Worm (Caenorhabditis elegans): Measurements from ENCODE around the gene F53F1.2.

F53F1.2 gene

ce11 chrV:13388961-13389360 lies 17.7 kb upstream of the F53F1.2 start:
- TF ChIP-seq ref-1 (GFP tag; conservative IDR thresholded peaks at IDR 0.05), result no peak
- TF ChIP-seq med-1 (GFP tag; optimal IDR thresholded peaks at IDR 0.05; ENCODE audit: insufficient read depth), result no peak
- TF ChIP-seq ztf-29 (GFP tag; IDR thresholded peaks at IDR 0.05), result no peak
- TF ChIP-seq ztf-23 (GFP tag; IDR thresholded peaks at IDR 0.05), result no peak
- TF ChIP-seq tab-1 (GFP tag; IDR thresholded peaks at IDR 0.05), result no peak
- no peak for TF ChIP-seq klf-2 (GFP tag; conservative IDR thresholded peaks at IDR 0.05)
- no peak for TF ChIP-seq cog-1 (tag; optimal IDR thresholded peaks at IDR 0.05)

ce11 chrV:13389454-13389853 lies 17.2 kb upstream of the F53F1.2 start:
- TF ChIP-seq T22C8.4 (GFP tag; IDR thresholded peaks at IDR 0.05) (no peak), flt-1 (GFP tag; IDR thresholded peaks at IDR 0.05) (no peak), ref-1 (GFP tag; conservative IDR thresholded peaks at IDR 0.05) (no peak), klf-2 (GFP tag; conservative IDR thresholded peaks at IDR 0.05) (no peak), cog-1 (tag; optimal IDR thresholded peaks at IDR 0.05) (no peak), med-1 (GFP tag; optimal IDR thresholded peaks at IDR 0.05; ENCODE audit: insufficient read depth) (no peak), ztf-23 (GFP tag; IDR thresholded peaks at IDR 0.05) (no peak), tab-1 (GFP tag; IDR thresholded peaks at IDR 0.05) (no peak), ztf-29 (GFP tag; IDR thresholded peaks at IDR 0.05) (no peak)

- TF ChIP-seq flt-1 (GFP tag; IDR thresholded peaks at IDR 0.05) (0 out of 2 replicates have a peak, but pooled peaks have one; percentile 25), klf-2 (GFP tag; conservative IDR thresholded peaks at IDR 0.05) (no peak)
Measured at ce11 chrV:13390936-13391335, 15.7 kb upstream of the F53F1.2 start.

ce11 chrV:13391378-13392258 lies 15.0 kb upstream of the F53F1.2 start, which contains the start of gene somi-1:
Gene somi-1, minus strand, starts transcription at chrV:13391395.
- TF ChIP-seq klf-2 (GFP tag; conservative IDR thresholded peaks at IDR 0.05) (no peak), ztf-23 (GFP tag; IDR thresholded peaks at IDR 0.05) (peak; percentile 15; the same call in 1 of the 2 replicates)

- TF ChIP-seq klf-2 (GFP tag; conservative IDR thresholded peaks at IDR 0.05), result no peak
- no peak for TF ChIP-seq T22C8.4 (GFP tag; IDR thresholded peaks at IDR 0.05)
- peak; percentile 34; the same call in 1 of the 2 replicates for TF ChIP-seq flt-1 (GFP tag; IDR thresholded peaks at IDR 0.05)
Measured at ce11 chrV:13393333-13393803, 13.2 kb upstream of the F53F1.2 start.

ce11 chrV:13394968-13395367 lies 11.6 kb upstream of the F53F1.2 start:
- TF ChIP-seq ztf-23 (GFP tag; IDR thresholded peaks at IDR 0.05) (0 out of 2 replicates have a peak, but pooled peaks have one; percentile 12), ref-1 (GFP tag; conservative IDR thresholded peaks at IDR 0.05) (no peak), cog-1 (tag; optimal IDR thresholded peaks at IDR 0.05) (no peak), tab-1 (GFP tag; IDR thresholded peaks at IDR 0.05) (no peak), med-1 (GFP tag; optimal IDR thresholded peaks at IDR 0.05; ENCODE audit: insufficient read depth) (no peak)

- TF ChIP-seq ztf-23 (GFP tag; IDR thresholded peaks at IDR 0.05) (0 out of 2 replicates have a peak, but pooled peaks have one; percentile 39), ztf-29 (GFP tag; IDR thresholded peaks at IDR 0.05) (0 out of 2 replicates have a peak, but pooled peaks have one; percentile 27), flt-1 (GFP tag; IDR thresholded peaks at IDR 0.05) (peak; percentile 71), T22C8.4 (GFP tag; IDR thresholded peaks at IDR 0.05) (no peak), med-1 (GFP tag; optimal IDR thresholded peaks at IDR 0.05; ENCODE audit: insufficient read depth) (no peak), klf-2 (GFP tag; conservative IDR thresholded peaks at IDR 0.05) (0 out of 2 replicates have a peak, but pooled peaks have one; percentile 43), ref-1 (GFP tag; conservative IDR thresholded peaks at IDR 0.05) (no peak), tab-1 (GFP tag; IDR thresholded peaks at IDR 0.05) (no peak), cog-1 (tag; optimal IDR thresholded peaks at IDR 0.05) (peak; percentile 65)
Measured at ce11 chrV:13396426-13396825, 10.2 kb upstream of the F53F1.2 start.

- TF ChIP-seq T22C8.4 (GFP tag; IDR thresholded peaks at IDR 0.05) (no peak), med-1 (GFP tag; optimal IDR thresholded peaks at IDR 0.05; ENCODE audit: insufficient read depth) (no peak), flt-1 (GFP tag; IDR thresholded peaks at IDR 0.05) (no peak), cog-1 (tag; optimal IDR thresholded peaks at IDR 0.05) (no peak), ztf-29 (GFP tag; IDR thresholded peaks at IDR 0.05) (no peak), tab-1 (GFP tag; IDR thresholded peaks at IDR 0.05) (no peak), klf-2 (GFP tag; conservative IDR thresholded peaks at IDR 0.05) (no peak), ztf-23 (GFP tag; IDR thresholded peaks at IDR 0.05) (no peak), ref-1 (GFP tag; conservative IDR thresholded peaks at IDR 0.05) (no peak)
Measured at ce11 chrV:13401669-13402068, 4.9 kb upstream of the F53F1.2 start.

ce11 chrV:13402524-13402923 lies 4.1 kb upstream of the F53F1.2 start:
- TF ChIP-seq flt-1 (GFP tag; IDR thresholded peaks at IDR 0.05) (no peak), ref-1 (GFP tag; conservative IDR thresholded peaks at IDR 0.05) (no peak), med-1 (GFP tag; optimal IDR thresholded peaks at IDR 0.05; ENCODE audit: insufficient read depth) (no peak), tab-1 (GFP tag; IDR thresholded peaks at IDR 0.05) (no peak), klf-2 (GFP tag; conservative IDR thresholded peaks at IDR 0.05) (no peak), cog-1 (tag; optimal IDR thresholded peaks at IDR 0.05) (no peak), ztf-29 (GFP tag; IDR thresholded peaks at IDR 0.05) (no peak), T22C8.4 (GFP tag; IDR thresholded peaks at IDR 0.05) (no peak), ztf-23 (GFP tag; IDR thresholded peaks at IDR 0.05) (no peak)

ce11 chrV:13406032-13406431 lies 584 bp upstream of the F53F1.2 start, which contains the start of gene cutl-1:
Gene cutl-1, minus strand, starts transcription at chrV:13406114.
- TF ChIP-seq klf-2 (GFP tag; conservative IDR thresholded peaks at IDR 0.05) (no peak), med-1 (GFP tag; optimal IDR thresholded peaks at IDR 0.05; ENCODE audit: insufficient read depth) (no peak), ztf-29 (GFP tag; IDR thresholded peaks at IDR 0.05) (no peak), tab-1 (GFP tag; IDR thresholded peaks at IDR 0.05) (no peak), ztf-23 (GFP tag; IDR thresholded peaks at IDR 0.05) (no peak), flt-1 (GFP tag; IDR thresholded peaks at IDR 0.05) (no peak), ref-1 (GFP tag; conservative IDR thresholded peaks at IDR 0.05) (no peak), T22C8.4 (GFP tag; IDR thresholded peaks at IDR 0.05) (no peak), cog-1 (tag; optimal IDR thresholded peaks at IDR 0.05) (no peak)
